Fruit fly (Drosophila melanogaster) whole organism, embryonic: ENCODE data around the gene CG33791.

ENCODE experiments used
- BEAF-32 ChIP-seq: fragments of 200-800 bp; sonication (Bioruptor generic); optimal IDR thresholded peaks from 3 replicates; lab custom pipeline; 2017; ENCODE audit warnings: missing biosample characterization, missing genetic modification characterization, mild to moderate bottlenecking, moderate library complexity, missing genetic modification reagents
- CG10267 ChIP-seq: fragments of 200-800 bp; sonication (Bioruptor generic); optimal IDR thresholded peaks from 2 replicates; lab custom pipeline; 2018; ENCODE audit warnings: missing biosample characterization, mild to moderate bottlenecking, missing genetic modification characterization, moderate library complexity
- CG10654 ChIP-seq: fragments of 200-800 bp; sonication (Bioruptor generic); optimal IDR thresholded peaks from 2 replicates; lab custom pipeline; 2016; ENCODE audit warnings: missing biosample characterization, missing genetic modification characterization
- CG13287 ChIP-seq: fragments of 200-800 bp; sonication (Bioruptor generic); IDR thresholded peaks from 2 replicates; pipeline ENCODE4 v1.3.6; 2022; ENCODE audit warnings: missing biosample characterization, missing genetic modification characterization; ENCODE audit not compliant: partially characterized antibody
- CG14965 ChIP-seq: fragments of 200-800 bp; sonication (Bioruptor generic); optimal IDR thresholded peaks from 2 replicates; lab custom pipeline; 2016; ENCODE audit warnings: missing biosample characterization, missing genetic modification characterization, borderline replicate concordance
- CG15514 ChIP-seq: fragments of 200-800 bp; sonication (Bioruptor generic); optimal IDR thresholded peaks from 3 replicates; lab custom pipeline; 2017; ENCODE audit warnings: missing biosample characterization, missing genetic modification characterization, mild to moderate bottlenecking, moderate library complexity, missing genetic modification reagents
- CG2889 ChIP-seq: fragments of 200-800 bp; sonication (Bioruptor generic); IDR thresholded peaks from 3 replicates; pipeline ENCODE4 v1.3.6; 2022; ENCODE audit warnings: missing biosample characterization, missing genetic modification characterization
- CG32772 ChIP-seq: fragments of 200-800 bp; sonication (Bioruptor generic); IDR thresholded peaks from 2 replicates; pipeline ENCODE4 v1.3.6; 2022; ENCODE audit warnings: missing biosample characterization, missing genetic modification characterization
- CG4617 ChIP-seq: fragments of 200-800 bp; sonication (Bioruptor generic); optimal IDR thresholded peaks from 3 replicates; lab custom pipeline; 2016; ENCODE audit warnings: missing biosample characterization, missing genetic modification characterization, borderline replicate concordance
- CG6791 ChIP-seq: fragments of 200-800 bp; sonication (Bioruptor generic); IDR thresholded peaks from 3 replicates; pipeline ENCODE4 v1.3.6; 2022; ENCODE audit warnings: missing biosample characterization, missing genetic modification characterization; ENCODE audit not compliant: partially characterized antibody
- CG7745 ChIP-seq: fragments of 200-800 bp; sonication (Bioruptor generic); optimal IDR thresholded peaks from 2 replicates; lab custom pipeline; 2018; ENCODE audit warnings: missing biosample characterization, mild to moderate bottlenecking, missing genetic modification characterization, moderate library complexity
- CG8359 ChIP-seq: fragments of 200-800 bp; sonication (Bioruptor generic); optimal IDR thresholded peaks from 2 replicates; lab custom pipeline; 2017; ENCODE audit warnings: missing biosample characterization, mild to moderate bottlenecking, missing genetic modification characterization, borderline replicate concordance
- CG9797 ChIP-seq: fragments of 200-800 bp; sonication (Bioruptor generic); optimal IDR thresholded peaks from 3 replicates; lab custom pipeline; 2018; ENCODE audit warnings: missing biosample characterization, mild to moderate bottlenecking, missing genetic modification characterization
- D ChIP-seq, 2 experiments: fragments of 200-800 bp in 1 of 2; fragments of >200 bp in 1 of 2; sonication (Bioruptor generic) in 1 of 2; optimal IDR thresholded peaks; 2 replicates in 1 of 2; 3 replicates in 1 of 2; lab custom pipeline; 2017; ENCODE audit warnings: mild to moderate bottlenecking in 1 of 2, missing biosample characterization in 1 of 2, missing genetic modification characterization in 1 of 2, missing genetic modification reagents in 1 of 2
- Deaf1 ChIP-seq: fragments of 200-800 bp; optimal IDR thresholded peaks from 3 replicates; lab custom pipeline; 2019; ENCODE audit warnings: missing biosample characterization, mild to moderate bottlenecking, missing genetic modification characterization, moderate library complexity
- Dll ChIP-seq: fragments of 200-800 bp; sonication (Bioruptor generic); IDR thresholded peaks from 4 replicates; pipeline ENCODE4 v1.3.6; 2022; ENCODE audit warnings: missing biosample characterization, missing genetic modification characterization; ENCODE audit not compliant: partially characterized antibody
- Dp ChIP-seq: fragments of 200-800 bp; sonication (Bioruptor generic); optimal IDR thresholded peaks from 2 replicates; lab custom pipeline; 2018; ENCODE audit warnings: missing biosample characterization, mild to moderate bottlenecking, missing genetic modification characterization, moderate library complexity
- Drgx ChIP-seq: fragments of 200-800 bp; sonication (Bioruptor generic); IDR thresholded peaks from 2 replicates; pipeline ENCODE4 v1.3.6; 2022; ENCODE audit warnings: missing biosample characterization, missing genetic modification characterization
- E2f2 ChIP-seq: fragments of 200-800 bp; sonication (Bioruptor generic); IDR thresholded peaks from 2 replicates; pipeline ENCODE4 v1.3.6; 2022; ENCODE audit warnings: missing biosample characterization, missing genetic modification characterization
- HmgZ ChIP-seq: fragments of 200-800 bp; sonication (Bioruptor generic); optimal IDR thresholded peaks from 2 replicates; lab custom pipeline; 2018; ENCODE audit warnings: missing biosample characterization, mild to moderate bottlenecking, missing genetic modification characterization
- MBD-R2 ChIP-seq: fragments of 200-800 bp; sonication (Bioruptor generic); IDR thresholded peaks from 2 replicates; pipeline ENCODE4 v1.3.6; 2022; ENCODE audit warnings: missing biosample characterization, missing genetic modification characterization
- MESR4 ChIP-seq: fragments of 200-800 bp; sonication (Bioruptor generic); optimal IDR thresholded peaks from 2 replicates; lab custom pipeline; 2018; ENCODE audit warnings: missing biosample characterization, mild to moderate bottlenecking, missing genetic modification characterization, moderate library complexity
- Opbp ChIP-seq: fragments of 200-800 bp; sonication (Bioruptor generic); IDR thresholded peaks from 3 replicates; pipeline ENCODE4 v1.3.6; 2022; ENCODE audit warnings: missing biosample characterization, missing genetic modification characterization; ENCODE audit not compliant: partially characterized antibody
- Pdp1 ChIP-seq, 2 experiments: fragments of 200-800 bp; sonication (Bioruptor generic); optimal IDR thresholded peaks; 3 replicates each; lab custom pipeline; 2016; ENCODE audit warnings: missing biosample characterization in 2 of 2, missing genetic modification characterization in 2 of 2, mild to moderate bottlenecking in 1 of 2, moderate library complexity in 1 of 2
- Rfx ChIP-seq: fragments of 200-800 bp; sonication (Bioruptor generic); IDR thresholded peaks from 2 replicates; pipeline ENCODE4 v1.3.6; 2022; ENCODE audit warnings: missing biosample characterization, missing genetic modification characterization
- Sin3A ChIP-seq: fragments of >200 bp; optimal IDR thresholded peaks from 2 replicates; lab custom pipeline; 2018
- Stat92E ChIP-seq, 3 experiments: fragments of >200 bp in 2 of 3; fragments of 200-800 bp in 1 of 3; sonication (Bioruptor generic) in 1 of 3; optimal IDR thresholded peaks; 2 replicates each; lab custom pipeline; 2017 to 2019; ENCODE audit warnings: missing biosample characterization in 3 of 3, missing genetic modification characterization in 3 of 3, mild to moderate bottlenecking in 1 of 3, moderate library complexity in 1 of 3
- Trl ChIP-seq, 3 experiments: fragments of >200 bp in 2 of 3; fragments of 200-800 bp in 1 of 3; sonication (Bioruptor generic) in 1 of 3; optimal IDR thresholded peaks; 2 replicates in 1 of 3; 3 replicates in 2 of 3; lab custom pipeline; 2016 to 2017; ENCODE audit warnings: missing biosample characterization in 1 of 3, missing genetic modification characterization in 1 of 3
- YL-1 ChIP-seq: fragments of 200-800 bp; sonication (Bioruptor generic); optimal IDR thresholded peaks from 3 replicates; lab custom pipeline; 2017; ENCODE audit warnings: missing biosample characterization, mild to moderate bottlenecking, missing genetic modification characterization
- amos ChIP-seq: fragments of 200-800 bp; sonication (Bioruptor generic); IDR thresholded peaks from 2 replicates; pipeline ENCODE4 v1.3.6; 2022; ENCODE audit warnings: missing biosample characterization, missing genetic modification characterization; ENCODE audit not compliant: partially characterized antibody
- bsh ChIP-seq, 2 experiments: fragments of 200-800 bp; sonication (Bioruptor generic); optimal IDR thresholded peaks; 2 replicates each; lab custom pipeline; 2017 to 2018; ENCODE audit warnings: mild to moderate bottlenecking in 2 of 2, missing biosample characterization in 2 of 2, missing genetic modification characterization in 2 of 2, moderate library complexity in 1 of 2
- fd3F ChIP-seq: fragments of 200-800 bp; sonication (Bioruptor generic); optimal IDR thresholded peaks from 2 replicates; lab custom pipeline; 2018; ENCODE audit warnings: missing biosample characterization, mild to moderate bottlenecking, missing genetic modification characterization, moderate library complexity
- ftz-f1 ChIP-seq: fragments of 200-800 bp; sonication (Bioruptor generic); optimal IDR thresholded peaks from 2 replicates; lab custom pipeline; 2016; ENCODE audit warnings: missing biosample characterization, missing genetic modification characterization
- gfzf ChIP-seq: fragments of 200-800 bp; sonication (Bioruptor generic); optimal IDR thresholded peaks from 2 replicates; lab custom pipeline; 2016; ENCODE audit warnings: missing biosample characterization, mild to moderate bottlenecking, missing genetic modification characterization, moderate library complexity
- grau ChIP-seq: fragments of 200-800 bp; optimal IDR thresholded peaks from 3 replicates; lab custom pipeline; 2019; ENCODE audit warnings: missing biosample characterization, mild to moderate bottlenecking, missing genetic modification characterization, moderate library complexity
- kay ChIP-seq: fragments of 200-800 bp; sonication (Bioruptor generic); optimal IDR thresholded peaks from 2 replicates; lab custom pipeline; 2016; ENCODE audit warnings: missing biosample characterization, missing genetic modification characterization
- lov ChIP-seq, 2 experiments: fragments of 200-800 bp in 1 of 2; fragments of >200 bp in 1 of 2; sonication (Bioruptor generic) in 1 of 2; IDR thresholded peaks in 1 of 2; optimal IDR thresholded peaks in 1 of 2; 2 replicates in 1 of 2; 3 replicates in 1 of 2; pipeline versions ENCODE4 v1.3.6 to Lab custom; 2017 to 2022; ENCODE audit warnings: missing biosample characterization in 1 of 2, missing genetic modification characterization in 1 of 2
- nom ChIP-seq: fragments of 200-800 bp; sonication (Bioruptor generic); optimal IDR thresholded peaks from 2 replicates; lab custom pipeline; 2017; ENCODE audit warnings: missing biosample characterization, missing genetic modification characterization, mild to moderate bottlenecking, moderate library complexity, missing genetic modification reagents
- pum ChIP-seq: fragments of 200-800 bp; sonication (Bioruptor generic); optimal IDR thresholded peaks from 2 replicates; lab custom pipeline; 2016; ENCODE audit warnings: missing biosample characterization, missing genetic modification characterization
- pzg ChIP-seq: fragments of 200-800 bp; sonication (Bioruptor generic); optimal IDR thresholded peaks from 3 replicates; lab custom pipeline; 2018; ENCODE audit warnings: missing biosample characterization, mild to moderate bottlenecking, missing genetic modification characterization, moderate library complexity
- slbo ChIP-seq: fragments of 200-800 bp; sonication (Bioruptor generic); IDR thresholded peaks from 2 replicates; pipeline ENCODE4 v1.3.6; 2022; ENCODE audit warnings: missing biosample characterization, missing genetic modification characterization
- sna ChIP-seq: fragments of 200-800 bp; sonication (Bioruptor generic); IDR thresholded peaks from 2 replicates; pipeline ENCODE4 v1.3.6; 2022; ENCODE audit warnings: missing biosample characterization, missing genetic modification characterization; ENCODE audit not compliant: partially characterized antibody
- trem ChIP-seq: fragments of 200-800 bp; optimal IDR thresholded peaks from 3 replicates; lab custom pipeline; 2019; ENCODE audit warnings: missing biosample characterization, mild to moderate bottlenecking, missing genetic modification characterization, moderate library complexity
- ttk ChIP-seq: fragments of 200-800 bp; sonication (Bioruptor generic); IDR thresholded peaks from 2 replicates; pipeline ENCODE4 v2.1.2; 2022; ENCODE audit warnings: missing biosample characterization, missing genetic modification characterization

Gene CG33791

DNA sequence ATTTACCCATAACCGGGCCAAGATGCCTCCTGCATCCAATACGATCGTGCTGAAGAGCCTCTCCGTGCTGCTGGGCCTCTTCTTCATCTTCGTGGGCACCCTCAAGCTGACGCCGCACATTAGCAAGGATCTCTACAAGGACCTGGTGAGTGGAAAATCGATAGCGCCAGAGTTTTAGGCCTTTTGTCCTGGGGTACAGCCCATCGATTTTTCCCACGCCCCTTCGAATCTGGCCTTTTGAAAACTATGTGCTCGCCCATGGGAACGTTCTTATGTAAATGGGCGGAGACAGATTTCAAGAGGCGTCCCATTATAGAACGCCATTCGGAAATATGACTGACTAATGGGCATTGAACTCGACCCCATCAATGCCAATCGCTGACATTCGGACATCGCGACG lies 46.6 kb downstream of the CG33791 start (continued):
- no peak for TF ChIP-seq Stat92E (GFP tag; optimal IDR thresholded peaks at IDR 0.05; lab: Kevin White, UChicago)
- no peak for TF ChIP-seq pum (GFP tag; lab: Kevin White, UChicago)

DNA sequence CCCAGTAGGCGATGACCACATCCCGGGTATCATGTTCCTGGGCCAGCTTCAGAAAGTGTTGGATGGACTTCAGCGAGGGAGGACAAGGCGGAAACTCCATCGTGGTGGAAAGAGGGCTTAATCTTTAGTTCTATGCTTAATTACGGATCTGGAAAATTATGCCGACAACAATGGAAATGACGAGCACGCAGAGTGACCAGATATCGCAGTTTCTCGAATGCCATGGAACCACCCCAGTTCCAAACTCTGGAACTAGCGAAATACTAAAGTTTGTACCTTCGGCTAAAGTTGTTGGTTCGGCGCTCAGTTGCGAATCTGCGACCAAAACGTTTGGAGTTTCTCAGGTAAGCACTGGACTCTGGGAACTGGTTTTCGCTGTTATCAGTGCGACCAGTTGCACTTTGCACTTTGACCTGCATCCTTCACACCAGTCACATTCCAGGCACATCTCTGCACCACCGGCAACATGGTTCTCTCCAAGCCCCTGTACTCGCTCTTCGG lies 50.0 kb downstream of the CG33791 start, which contains the start of the genes CG7970 and Vta1:
TSS of gene CG7970 (plus strand) at position 51 of the 501 bp plus-strand sequence.
TSS of gene Vta1 (minus strand) at position 201 of the 501 bp plus-strand sequence.
- TF ChIP-seq gfzf, result peak; percentile 85
- peak; percentile 12 for TF ChIP-seq CG10267 (tag; lab: Kevin White, UChicago)
- TF ChIP-seq Drgx (GFP tag; lab: Robert Waterston, UW), result peak; percentile 63
- peak; percentile 42; the same call in 1 of the 2 replicates for TF ChIP-seq E2f2 (GFP tag; lab: Robert Waterston, UW)
- no peak for TF ChIP-seq slbo (GFP tag; lab: Robert Waterston, UW)
- TF ChIP-seq YL-1 (GFP tag; lab: Kevin White, UChicago), result peak; percentile 68
- 0 out of 4 replicates have a peak, but pooled peaks have one; percentile 26 for TF ChIP-seq Dll
- TF ChIP-seq CG13287 (GFP tag; lab: Robert Waterston, UW), result peak; percentile 43; the same call in 1 of the 2 replicates
- TF ChIP-seq amos (GFP tag; lab: Robert Waterston, UW), result peak; percentile 30; the same call in 1 of the 2 replicates
- peak in 1 of 2 experiments; percentile 22 for TF ChIP-seq Trl (optimal IDR thresholded peaks at IDR 0.05; lab: Kevin White, UChicago)
- TF ChIP-seq Trl (GFP tag; optimal IDR thresholded peaks at IDR 0.05; lab: Kevin White, UChicago), result no peak
- TF ChIP-seq trem (tag; lab: Kevin White, UChicago), result peak; percentile 32
- 0 out of 3 replicates have a peak, but pooled peaks have one; percentile 36 for TF ChIP-seq CG6791 (GFP tag; lab: Robert Waterston, UW)
- peak; percentile 68 for TF ChIP-seq MESR4 (GFP tag; lab: Kevin White, UChicago)
- no peak for TF ChIP-seq ttk (GFP tag; lab: Robert Waterston, UW)
- peak in 1 of 2 experiments; percentile 74 for TF ChIP-seq bsh (GFP tag; optimal IDR thresholded peaks at IDR 0.05; lab: Kevin White, UChicago)
- no peak for TF ChIP-seq CG10654 (GFP tag; lab: Kevin White, UChicago)
- peak; percentile 42 for TF ChIP-seq Dp (GFP tag; lab: Kevin White, UChicago)
- TF ChIP-seq CG14965 (GFP tag; lab: Kevin White, UChicago), result no peak
- peak in 1 of 2 experiments; percentile 24 for TF ChIP-seq Pdp1 (GFP tag; optimal IDR thresholded peaks at IDR 0.05; lab: Kevin White, UChicago)
- no peak for TF ChIP-seq lov (optimal IDR thresholded peaks at IDR 0.05; lab: Kevin White, UChicago)
- TF ChIP-seq lov (GFP tag; IDR thresholded peaks at IDR 0.05; lab: Robert Waterston, UW), result no peak
- TF ChIP-seq BEAF-32 (GFP tag; lab: Kevin White, UChicago), result peak; percentile 8
- TF ChIP-seq pzg (GFP tag; lab: Kevin White, UChicago), result peak; percentile 79
- TF ChIP-seq MBD-R2 (GFP tag; lab: Robert Waterston, UW), result peak; percentile 82
- no peak for TF ChIP-seq CG32772 (GFP tag; lab: Robert Waterston, UW)
- TF ChIP-seq nom (GFP tag; lab: Kevin White, UChicago), result peak; percentile 98
- TF ChIP-seq Opbp (GFP tag; lab: Robert Waterston, UW), result 0 out of 3 replicates have a peak, but pooled peaks have one; percentile 44
- TF ChIP-seq Deaf1 (tag; lab: Kevin White, UChicago), result peak; percentile 74
- 0 out of 2 replicates have a peak, but pooled peaks have one; percentile 23 for TF ChIP-seq sna
- peak; percentile 80 for TF ChIP-seq CG9797 (GFP tag; lab: Kevin White, UChicago)
- no peak for TF ChIP-seq grau (tag; lab: Kevin White, UChicago)
- no peak for TF ChIP-seq kay (GFP tag; lab: Kevin White, UChicago)
- TF ChIP-seq D (optimal IDR thresholded peaks at IDR 0.05; lab: Kevin White, UChicago), result peak; percentile 5
- TF ChIP-seq D (GFP tag; optimal IDR thresholded peaks at IDR 0.05; lab: Kevin White, UChicago), result no peak
- TF ChIP-seq CG4617 (GFP tag; lab: Kevin White, UChicago), result peak; percentile 87
- peak; percentile 64 for TF ChIP-seq HmgZ (tag; lab: Kevin White, UChicago)
- TF ChIP-seq ftz-f1 (GFP tag; lab: Kevin White, UChicago), result no peak
- peak; percentile 99 for TF ChIP-seq CG15514
- TF ChIP-seq Sin3A (lab: Kevin White, UChicago), result peak; percentile 47
- TF ChIP-seq CG2889, result no peak
- TF ChIP-seq fd3F, result no peak
- no peak for TF ChIP-seq Rfx (GFP tag; lab: Robert Waterston, UW)
- no peak for TF ChIP-seq CG8359 (GFP tag; lab: Kevin White, UChicago)
- no peak for TF ChIP-seq CG7745 (tag; lab: Kevin White, UChicago)
